Fruit fly (Drosophila melanogaster): Measurements from ENCODE around the gene Naa40.
A peak's percentile ranks its signal among the peaks of the same experiment; 100 is the strongest.

Naa40 gene

dm6 chr3R:29726277-29726676 is 1.5 kb upstream of the Naa40 start (continued):
- TF ChIP-seq CoRest (tag; optimal IDR thresholded peaks at IDR 0.05) (no peak), CG4360 (GFP tag; IDR thresholded peaks at IDR 0.05) (no peak), BEAF-32 (GFP tag; optimal IDR thresholded peaks at IDR 0.05) (no peak), Max (GFP tag; optimal IDR thresholded peaks at IDR 0.05) (no peak), CG10274 (GFP tag; optimal IDR thresholded peaks at IDR 0.05) (no peak), CG17385 (GFP tag; optimal IDR thresholded peaks at IDR 0.05) (peak; percentile 76), grn (GFP tag; optimal IDR thresholded peaks at IDR 0.05) (no peak), CG11085 (GFP tag; IDR thresholded peaks at IDR 0.05) (no peak), Fer1 (GFP tag; optimal IDR thresholded peaks at IDR 0.05) (no peak), CG34224 (GFP tag; IDR thresholded peaks at IDR 0.05; ENCODE audit: partially characterized antibody) (no peak), mirr (GFP tag; optimal IDR thresholded peaks at IDR 0.05) (no peak), CG31224 (GFP tag; IDR thresholded peaks at IDR 0.05) (no peak), phol (tag; optimal IDR thresholded peaks at IDR 0.05) (no peak), twi (tag; optimal IDR thresholded peaks at IDR 0.05) (no peak), CG13775 (GFP tag; optimal IDR thresholded peaks at IDR 0.05) (no peak), croc (GFP tag; conservative IDR thresholded peaks at IDR 0.05) (no peak), jing (GFP tag; optimal IDR thresholded peaks at IDR 0.05) (no peak), CG15514 (GFP tag; optimal IDR thresholded peaks at IDR 0.05) (no peak), Drgx (GFP tag; IDR thresholded peaks at IDR 0.05) (no peak), her (GFP tag; optimal IDR thresholded peaks at IDR 0.05) (no peak), hbn (GFP tag; IDR thresholded peaks at IDR 0.05; ENCODE audit: partially characterized antibody) (no peak), z (GFP tag; IDR thresholded peaks at IDR 0.05) (no peak), dmrt99B (tag; optimal IDR thresholded peaks at IDR 0.05) (no peak), CG3065 (GFP tag; optimal IDR thresholded peaks at IDR 0.05) (no peak), Abd-B (GFP tag; optimal IDR thresholded peaks at IDR 0.05) (no peak)

- TF ChIP-seq Dip2 (GFP tag; IDR thresholded peaks at IDR 0.05) (no peak), pnt (GFP tag; optimal IDR thresholded peaks at IDR 0.05) (peak; percentile 11), CG8924 (tag; optimal IDR thresholded peaks at IDR 0.05) (no peak), CTCF (GFP tag; optimal IDR thresholded peaks at IDR 0.05) (peak; percentile 27), CG12219 (GFP tag; optimal IDR thresholded peaks at IDR 0.05) (no peak), MTF-1 (GFP tag; optimal IDR thresholded peaks at IDR 0.05; ENCODE audit: borderline replicate concordance) (no peak), CG9876 (GFP tag; optimal IDR thresholded peaks at IDR 0.05) (no peak), CG7745 (tag; optimal IDR thresholded peaks at IDR 0.05) (no peak), grau (tag; optimal IDR thresholded peaks at IDR 0.05) (peak; percentile 48), B-H2 (GFP tag; optimal IDR thresholded peaks at IDR 0.05) (no peak), zen (tag; optimal IDR thresholded peaks at IDR 0.05) (no peak), CG15696 (tag; optimal IDR thresholded peaks at IDR 0.05) (peak; percentile 2), MESR4 (GFP tag; optimal IDR thresholded peaks at IDR 0.05) (peak; percentile 45), NfI (GFP tag; optimal IDR thresholded peaks at IDR 0.05) (peak; percentile 29), prd (optimal IDR thresholded peaks at IDR 0.05) (no peak), prd (GFP tag; IDR thresholded peaks at IDR 0.05) (no peak), CG12391 (tag; optimal IDR thresholded peaks at IDR 0.05) (no peak), Hmr (GFP tag; optimal IDR thresholded peaks at IDR 0.05) (no peak), Fer2 (tag; optimal IDR thresholded peaks at IDR 0.05) (no peak), bigmax (GFP tag; optimal IDR thresholded peaks at IDR 0.05) (no peak), danr (GFP tag; IDR thresholded peaks at IDR 0.05) (no peak), nom (GFP tag; optimal IDR thresholded peaks at IDR 0.05) (peak; percentile 91), CG2116 (GFP tag; optimal IDR thresholded peaks at IDR 0.05) (peak; percentile 49), chinmo (GFP tag; IDR thresholded peaks at IDR 0.05; ENCODE audit: partially characterized antibody) (no peak), Sox102F (GFP tag; optimal IDR thresholded peaks at IDR 0.05) (no peak), Antp (GFP tag; optimal IDR thresholded peaks at IDR 0.05) (no peak)
Observed at dm6 chr3R:29725577-29726240, 959 bp upstream of the Naa40 start, which contains the start of gene Kul. Kul (plus strand) TSS chr3R:29725830.
